Worm (Caenorhabditis elegans) whole organism, late embryonic: ENCODE results near the gene srg-24.

Source experiments
- ama-1 ChIP-seq: fragments of 150-350 bp; optimal IDR thresholded peaks from 2 replicates; lab custom pipeline; 2014
- fkh-10 ChIP-seq: fragments of 150-350 bp; optimal IDR thresholded peaks from 2 replicates; lab custom pipeline; 2014; ENCODE audit warnings: missing biosample characterization, missing genetic modification reagents, missing genetic modification characterization
- hlh-15 ChIP-seq: sonication (generic microtip); optimal IDR thresholded peaks from 2 replicates; lab custom pipeline; 2016; ENCODE audit warnings: missing genetic modification characterization, missing compliant biosample characterization
- hlh-30 ChIP-seq: sonication (generic microtip); optimal IDR thresholded peaks from 2 replicates; lab custom pipeline; 2017; ENCODE audit warnings: antibody characterized with exemption, missing genetic modification characterization, missing compliant biosample characterization; ENCODE audit not compliant: insufficient read depth
- lim-6 ChIP-seq: sonication (generic microtip); optimal IDR thresholded peaks from 2 replicates; lab custom pipeline; 2016; ENCODE audit warnings: missing genetic modification characterization, missing compliant biosample characterization
- pha-4 ChIP-seq: fragments of 150-350 bp; optimal IDR thresholded peaks from 2 replicates; lab custom pipeline; 2018; ENCODE audit warnings: missing biosample characterization, missing genetic modification reagents, missing genetic modification characterization
- sox-2 ChIP-seq: fragments of 200-800 bp; sonication (Bioruptor generic); IDR thresholded peaks from 2 replicates; pipeline ENCODE4 v1.3.6; 2022; ENCODE audit warnings: missing genetic modification reagents, missing genetic modification characterization, missing compliant biosample characterization

DNA sequence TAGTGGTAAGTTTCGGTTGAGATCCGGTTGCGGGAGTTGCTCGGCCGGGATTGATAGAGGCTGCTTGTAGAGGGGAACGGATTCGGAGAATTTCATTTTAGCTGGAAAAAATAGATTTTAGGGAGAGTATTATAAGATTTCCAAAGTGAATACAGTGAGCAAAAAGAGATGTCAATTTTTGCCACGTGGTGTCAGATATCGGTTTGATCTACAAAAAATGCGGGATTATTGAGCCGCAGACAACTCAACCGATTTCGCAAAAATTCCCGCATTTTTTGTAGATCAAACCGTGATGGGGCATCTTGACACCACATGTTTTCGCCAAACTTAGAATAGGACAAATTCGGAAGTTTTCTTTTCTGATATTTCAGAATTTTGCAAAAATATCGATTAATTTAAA, 46.2 kb downstream of the srg-24 start, which contains the start of gene lido-13:
- no peak for TF ChIP-seq fkh-10
- TF ChIP-seq hlh-15 (tag; lab: Kevin White, UChicago), result no peak
- TF ChIP-seq sox-2 (GFP tag; lab: Robert Waterston, UW), result no peak
- no peak for TF ChIP-seq ama-1 (lab: Kevin White, UChicago)
- no peak for TF ChIP-seq pha-4 (tag; lab: Kevin White, UChicago)
- TF ChIP-seq hlh-30, result no peak
- TF ChIP-seq lim-6, result no peak
